2 worm cellular contexts compared by ENCODE assay signal in genomic region chrX:3290147-3290546, ce11.
TF ChIP-seq lines count a peak whose summit lies in the region.

No protein-coding gene starts in this region.

TF ChIP-seq in whole organism, L2 larva, 48 proteins besides CTCF, POLR2A, EP300 and RAD21 (continued from another document):
- no peak for TF ChIP-seq nhr-12 (tag; optimal IDR thresholded peaks at IDR 0.05; lab: Kevin White, UChicago)
- peak; percentile 46 for TF ChIP-seq crh-2 (tag; optimal IDR thresholded peaks at IDR 0.05; lab: Kevin White, UChicago)
- no peak for TF ChIP-seq elt-1 (tag; optimal IDR thresholded peaks at IDR 0.05; lab: Kevin White, UChicago)
- no peak for TF ChIP-seq ceh-82 (tag; optimal IDR thresholded peaks at IDR 0.05; lab: Kevin White, UChicago)
- no peak for TF ChIP-seq R02D3.7 (tag; optimal IDR thresholded peaks at IDR 0.05; lab: Kevin White, UChicago)
- TF ChIP-seq ztf-1 (GFP tag; conservative IDR thresholded peaks at IDR 0.05; lab: Robert Waterston, UW): no peak
- TF ChIP-seq sma-3 (GFP tag; optimal IDR thresholded peaks at IDR 0.05; lab: Kevin White, UChicago): peak; percentile 18
- no peak for TF ChIP-seq unc-39 (tag; optimal IDR thresholded peaks at IDR 0.05; lab: Kevin White, UChicago)
- no peak for TF ChIP-seq lin-39 (tag; optimal IDR thresholded peaks at IDR 0.05; lab: Kevin White, UChicago)
- no peak for TF ChIP-seq ceh-16 (tag; optimal IDR thresholded peaks at IDR 0.05; lab: Kevin White, UChicago)
- TF ChIP-seq lsy-2 (tag; optimal IDR thresholded peaks at IDR 0.05; lab: Kevin White, UChicago): no peak
- no peak for TF ChIP-seq nhr-23 (tag; optimal IDR thresholded peaks at IDR 0.05; lab: Kevin White, UChicago)
- TF ChIP-seq mdl-1 (tag; optimal IDR thresholded peaks at IDR 0.05; lab: Kevin White, UChicago): no peak
- no peak for TF ChIP-seq nhr-25 (tag; optimal IDR thresholded peaks at IDR 0.05; lab: Kevin White, UChicago)
- TF ChIP-seq mbf-1 (tag; optimal IDR thresholded peaks at IDR 0.05; lab: Kevin White, UChicago): no peak
- no peak for TF ChIP-seq blmp-1 (tag; optimal IDR thresholded peaks at IDR 0.05; lab: Kevin White, UChicago; ENCODE audit: insufficient read depth)
- TF ChIP-seq ztf-11 (tag; optimal IDR thresholded peaks at IDR 0.05; lab: Kevin White, UChicago): no peak
- peak; percentile 36 for TF ChIP-seq F13H6.1 (tag; optimal IDR thresholded peaks at IDR 0.05; lab: Kevin White, UChicago)
- TF ChIP-seq nhr-10 (tag; optimal IDR thresholded peaks at IDR 0.05; lab: Kevin White, UChicago): no peak

TF ChIP-seq in whole organism, L4 larva, 104 proteins besides CTCF, POLR2A, EP300 and RAD21 (continued from another document):
- TF ChIP-seq nhr-10 (tag; optimal IDR thresholded peaks at IDR 0.05; lab: Kevin White, UChicago) (no peak), D1046.2 (GFP tag; IDR thresholded peaks at IDR 0.05; lab: Robert Waterston, UW) (no peak), skn-1 (tag; optimal IDR thresholded peaks at IDR 0.05; lab: Kevin White, UChicago) (no peak), T20F7.1 (GFP tag; optimal IDR thresholded peaks at IDR 0.05; lab: Kevin White, UChicago) (peak; percentile 62), unc-62 (GFP tag; optimal IDR thresholded peaks at IDR 0.05 in 1 of 2; lab: Kevin White, UChicago) (no peak), unc-62 (tag; optimal IDR thresholded peaks at IDR 0.05; lab: Kevin White, UChicago) (no peak), arid-1 (GFP tag; conservative IDR thresholded peaks at IDR 0.05; lab: Robert Waterston, UW) (no peak), egl-27 (tag; optimal IDR thresholded peaks at IDR 0.05; lab: Kevin White, UChicago) (no peak), snpc-4 (tag; optimal IDR thresholded peaks at IDR 0.05; lab: Kevin White, UChicago) (no peak), F37D6.2 (tag; optimal IDR thresholded peaks at IDR 0.05; lab: Kevin White, UChicago) (no peak), nhr-111 (GFP tag; optimal IDR thresholded peaks at IDR 0.05; lab: Kevin White, UChicago) (no peak), Y5F2A.4 (GFP tag; optimal IDR thresholded peaks at IDR 0.05; lab: Kevin White, UChicago) (no peak), hmg-1.1 (GFP tag; IDR thresholded peaks at IDR 0.05; lab: Robert Waterston, UW) (no peak), ceh-20 (GFP tag; IDR thresholded peaks at IDR 0.05; lab: Robert Waterston, UW) (no peak), Y48G9A.11 (GFP tag; IDR thresholded peaks at IDR 0.05; lab: Robert Waterston, UW) (no peak), daf-8 (GFP tag; IDR thresholded peaks at IDR 0.05; lab: Robert Waterston, UW) (no peak), ztf-7 (tag; optimal IDR thresholded peaks at IDR 0.05; lab: Kevin White, UChicago) (peak; percentile 4), spr-3 (GFP tag; optimal IDR thresholded peaks at IDR 0.05; lab: Kevin White, UChicago) (no peak), nhr-25 (tag; optimal IDR thresholded peaks at IDR 0.05; lab: Kevin White, UChicago; ENCODE audit: borderline replicate concordance, insufficient read depth) (no peak), hlh-30 (tag; optimal IDR thresholded peaks at IDR 0.05; lab: Kevin White, UChicago; ENCODE audit: insufficient read depth) (peak; percentile 68), cey-2 (tag; optimal IDR thresholded peaks at IDR 0.05; lab: Kevin White, UChicago; ENCODE audit: borderline replicate concordance, insufficient read depth) (no peak), nhr-42 (GFP tag; IDR thresholded peaks at IDR 0.05; lab: Robert Waterston, UW) (no peak), saeg-2 (GFP tag; IDR thresholded peaks at IDR 0.05; lab: Robert Waterston, UW) (peak; percentile 88), jun-1 (tag; optimal IDR thresholded peaks at IDR 0.05; lab: Kevin White, UChicago) (no peak), spr-1 (tag; optimal IDR thresholded peaks at IDR 0.05; lab: Kevin White, UChicago) (no peak), nhr-237 (tag; optimal IDR thresholded peaks at IDR 0.05; lab: Kevin White, UChicago) (no peak), zag-1 (tag; optimal IDR thresholded peaks at IDR 0.05; lab: Kevin White, UChicago) (no peak), dmd-8 (GFP tag; IDR thresholded peaks at IDR 0.05; lab: Robert Waterston, UW) (no peak), set-16 (GFP tag; IDR thresholded peaks at IDR 0.05; lab: Robert Waterston, UW) (no peak), F49E8.2 (tag; optimal IDR thresholded peaks at IDR 0.05; lab: Kevin White, UChicago; ENCODE audit: borderline replicate concordance) (no peak), unc-130 (GFP tag; optimal IDR thresholded peaks at IDR 0.05; lab: Kevin White, UChicago) (no peak), hlh-11 (tag; optimal IDR thresholded peaks at IDR 0.05; lab: Kevin White, UChicago) (peak; percentile 95), zfp-2 (tag; optimal IDR thresholded peaks at IDR 0.05; lab: Kevin White, UChicago) (no peak), daf-16 (GFP tag; optimal IDR thresholded peaks at IDR 0.05; lab: Kevin White, UChicago) (peak in 1 of 2 experiments; percentile 53), daf-16 (tag; optimal IDR thresholded peaks at IDR 0.05; lab: Kevin White, UChicago) (peak; percentile 82), mep-1 (tag; optimal IDR thresholded peaks at IDR 0.05; lab: Kevin White, UChicago) (no peak), daf-19 (GFP tag; conservative IDR thresholded peaks at IDR 0.05; lab: Robert Waterston, UW) (no peak), madf-9 (GFP tag; conservative IDR thresholded peaks at IDR 0.05; lab: Robert Waterston, UW) (no peak), ctbp-1 (GFP tag; IDR thresholded peaks at IDR 0.05; lab: Robert Waterston, UW) (no peak), T26A8.4 (GFP tag; IDR thresholded peaks at IDR 0.05; lab: Robert Waterston, UW) (no peak), attf-4 (tag; optimal IDR thresholded peaks at IDR 0.05; lab: Kevin White, UChicago) (no peak), dpl-1 (GFP tag; optimal IDR thresholded peaks at IDR 0.05; lab: Kevin White, UChicago) (no peak), Y75B8A.6 (GFP tag; IDR thresholded peaks at IDR 0.05; lab: Robert Waterston, UW) (0 out of 2 replicates have a peak, but pooled peaks have one; percentile 30), nhr-77 (tag; optimal IDR thresholded peaks at IDR 0.05; lab: Kevin White, UChicago) (peak; percentile 79), mdl-1 (tag; optimal IDR thresholded peaks at IDR 0.05; lab: Kevin White, UChicago) (peak in 1 of 2 experiments; percentile 69), lin-1 (GFP tag; IDR thresholded peaks at IDR 0.05; lab: Robert Waterston, UW) (peak; percentile 89), F10B5.3 (tag; optimal IDR thresholded peaks at IDR 0.05; lab: Kevin White, UChicago) (no peak), ceh-32 (tag; optimal IDR thresholded peaks at IDR 0.05; lab: Kevin White, UChicago; ENCODE audit: poor library complexity) (no peak), tra-1 (GFP tag; IDR thresholded peaks at IDR 0.05; lab: Robert Waterston, UW) (peak; percentile 89), lsy-2 (tag; optimal IDR thresholded peaks at IDR 0.05; lab: Kevin White, UChicago) (no peak), ces-1 (GFP tag; optimal IDR thresholded peaks at IDR 0.05; lab: Kevin White, UChicago) (no peak), gei-8 (GFP tag; optimal IDR thresholded peaks at IDR 0.05; lab: Kevin White, UChicago) (peak; percentile 84), mdt-29 (GFP tag; IDR thresholded peaks at IDR 0.05; lab: Robert Waterston, UW) (no peak; the same call in 1 of the 2 replicates)
